Fruit fly (Drosophila melanogaster) whole organism, pupa: ENCODE measurements around the gene Ist1.

Source experiments
- CG10348 ChIP-seq: fragments of 200-800 bp; sonication (Bioruptor generic); IDR thresholded peaks from 2 replicates; pipeline ENCODE4 v1.3.6; 2022; ENCODE audit warnings: missing biosample characterization, missing genetic modification characterization
- CG12605 ChIP-seq: fragments of 200-800 bp; sonication (Bioruptor generic); IDR thresholded peaks from 2 replicates; pipeline ENCODE4 v1.3.6; 2022; ENCODE audit warnings: missing biosample characterization, missing genetic modification characterization
- CG13204 ChIP-seq: fragments of 200-800 bp; sonication (Bioruptor generic); optimal IDR thresholded peaks from 2 replicates; lab custom pipeline; 2018; ENCODE audit warnings: missing biosample characterization, mild to moderate bottlenecking, missing genetic modification characterization, moderate library complexity
- CG14655 ChIP-seq: fragments of 200-800 bp; sonication (Bioruptor generic); optimal IDR thresholded peaks from 3 replicates; lab custom pipeline; 2017; ENCODE audit warnings: mild to moderate bottlenecking, missing biosample characterization, missing genetic modification reagents, missing genetic modification characterization
- CG15710 ChIP-seq: fragments of 200-800 bp; sonication (Bioruptor generic); optimal IDR thresholded peaks from 2 replicates; lab custom pipeline; 2018; ENCODE audit warnings: missing biosample characterization, mild to moderate bottlenecking, missing genetic modification characterization, moderate library complexity
- CG17806 ChIP-seq: fragments of 200-800 bp; sonication (Bioruptor generic); optimal IDR thresholded peaks from 2 replicates; lab custom pipeline; 2018; ENCODE audit warnings: missing biosample characterization, mild to moderate bottlenecking, missing genetic modification characterization, moderate library complexity
- CG32121 ChIP-seq: fragments of 200-800 bp; sonication (Bioruptor generic); IDR thresholded peaks from 2 replicates; pipeline ENCODE4 v1.3.6; 2022; ENCODE audit warnings: missing biosample characterization, missing genetic modification characterization
- CG34367 ChIP-seq: fragments of 200-800 bp; sonication (Bioruptor generic); optimal IDR thresholded peaks from 2 replicates; lab custom pipeline; 2018; ENCODE audit warnings: missing biosample characterization, mild to moderate bottlenecking, missing genetic modification characterization
- CG4496 ChIP-seq: fragments of 200-800 bp; sonication (Bioruptor generic); IDR thresholded peaks from 3 replicates; pipeline ENCODE4 v1.3.6; 2022; ENCODE audit warnings: missing biosample characterization, missing genetic modification characterization
- CG8159 ChIP-seq: fragments of 200-800 bp; sonication (Bioruptor generic); optimal IDR thresholded peaks from 3 replicates; lab custom pipeline; 2018; ENCODE audit warnings: missing biosample characterization, mild to moderate bottlenecking, missing genetic modification characterization, moderate library complexity
- CG8301 ChIP-seq: fragments of 200-800 bp; sonication (Bioruptor generic); optimal IDR thresholded peaks from 2 replicates; lab custom pipeline; 2018; ENCODE audit warnings: missing biosample characterization, mild to moderate bottlenecking, missing genetic modification characterization
- CG9948 ChIP-seq: fragments of 200-800 bp; sonication (Bioruptor generic); optimal IDR thresholded peaks from 2 replicates; lab custom pipeline; 2018; ENCODE audit warnings: missing biosample characterization, mild to moderate bottlenecking, missing genetic modification characterization, moderate library complexity
- D1 ChIP-seq: fragments of 200-800 bp; sonication (Bioruptor generic); optimal IDR thresholded peaks from 2 replicates; lab custom pipeline; 2018; ENCODE audit warnings: missing biosample characterization, mild to moderate bottlenecking, missing genetic modification characterization, moderate library complexity
- EcR ChIP-seq: fragments of 200-800 bp; sonication (Bioruptor generic); optimal IDR thresholded peaks from 3 replicates; lab custom pipeline; 2019; ENCODE audit warnings: missing biosample characterization, missing genetic modification characterization, mild to moderate bottlenecking, moderate library complexity, missing genetic modification reagents
- Ets98B ChIP-seq: fragments of 200-800 bp; sonication (Bioruptor generic); IDR thresholded peaks from 2 replicates; pipeline ENCODE4 v1.3.6; 2022; ENCODE audit warnings: missing biosample characterization, missing genetic modification characterization
- Pif1A ChIP-seq: fragments of 200-800 bp; sonication (Bioruptor generic); optimal IDR thresholded peaks from 3 replicates; lab custom pipeline; 2016; ENCODE audit warnings: missing biosample characterization, missing genetic modification characterization
- Pif1B ChIP-seq: fragments of 200-800 bp; sonication (Bioruptor generic); optimal IDR thresholded peaks from 3 replicates; lab custom pipeline; 2016; ENCODE audit warnings: missing biosample characterization, missing genetic modification characterization
- Snoo ChIP-seq: fragments of 200-800 bp; sonication (Bioruptor generic); optimal IDR thresholded peaks from 3 replicates; lab custom pipeline; 2017; ENCODE audit warnings: missing biosample characterization, mild to moderate bottlenecking, missing genetic modification characterization, inconsistent platforms
- fd96Ca ChIP-seq: fragments of 200-800 bp; sonication (Bioruptor generic); IDR thresholded peaks from 3 replicates; pipeline ENCODE4 v1.3.6; 2022; ENCODE audit warnings: missing biosample characterization, missing genetic modification characterization
- gl ChIP-seq: fragments of 200-800 bp; sonication (Bioruptor generic); optimal IDR thresholded peaks from 2 replicates; lab custom pipeline; 2018; ENCODE audit warnings: missing biosample characterization, mild to moderate bottlenecking, missing genetic modification characterization
- rn ChIP-seq: fragments of 200-800 bp; sonication (Bioruptor generic); IDR thresholded peaks from 2 replicates; pipeline ENCODE4 v1.3.6; 2022; ENCODE audit warnings: missing biosample characterization, missing genetic modification characterization

Ist1 gene

DNA sequence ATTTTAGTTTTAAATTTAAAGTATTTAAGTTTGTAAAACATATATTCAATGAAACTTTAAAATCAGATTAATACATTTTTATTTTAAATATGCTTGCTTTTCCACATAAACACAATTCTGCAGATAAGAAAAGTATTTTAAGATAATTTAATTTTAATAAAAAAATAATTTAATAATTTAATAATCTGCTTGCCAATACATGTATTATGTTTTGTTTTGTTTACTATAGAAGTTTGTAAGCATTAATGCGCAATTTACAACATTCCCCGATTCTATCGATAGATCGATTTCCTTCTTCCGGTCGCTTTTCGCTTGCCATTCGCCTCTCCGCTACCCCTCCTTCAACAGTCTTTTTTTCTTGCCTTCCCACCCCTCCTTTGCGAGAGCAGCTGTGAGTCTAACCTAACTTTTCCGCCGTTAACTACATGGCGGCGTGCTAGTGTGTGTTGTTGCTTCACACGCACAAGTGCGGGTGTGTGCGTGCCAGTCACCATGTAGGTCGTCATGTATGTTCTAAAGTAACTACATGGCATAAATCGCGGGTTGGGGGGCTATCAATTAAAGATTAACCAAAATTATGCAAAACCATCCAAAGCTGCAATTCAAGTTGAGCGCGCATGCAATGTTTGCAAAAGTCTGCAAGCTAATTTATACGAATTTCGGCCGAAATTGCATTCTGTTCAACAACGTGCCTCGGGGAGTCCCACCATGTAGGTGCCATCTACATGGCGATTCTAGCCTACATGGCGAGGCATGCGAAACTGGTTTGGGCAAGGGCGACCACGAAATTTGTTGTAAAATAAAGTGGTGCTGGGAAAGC lies 12.7 kb downstream of the Ist1 start:
- peak; percentile 8 for TF ChIP-seq CG34367 (tag; lab: Kevin White, UChicago)
- no peak for TF ChIP-seq CG14655 (GFP tag; lab: Kevin White, UChicago)
- no peak for TF ChIP-seq Pif1A
- TF ChIP-seq CG15710: no peak
- TF ChIP-seq CG8301 (tag; lab: Kevin White, UChicago): no peak
- 0 out of 3 replicates have a peak, but pooled peaks have one; percentile 28 for TF ChIP-seq CG4496
- TF ChIP-seq CG32121: no peak
- peak; percentile 31; the same call in 1 of the 3 replicates for TF ChIP-seq fd96Ca
- TF ChIP-seq CG13204: no peak
- TF ChIP-seq D1 (tag; lab: Kevin White, UChicago): no peak
- TF ChIP-seq gl: no peak
- TF ChIP-seq Ets98B (GFP tag; lab: Robert Waterston, UW): peak; percentile 27
- no peak for TF ChIP-seq CG17806
- TF ChIP-seq CG8159 (tag; lab: Kevin White, UChicago): no peak
- no peak for TF ChIP-seq CG12605
- no peak for TF ChIP-seq rn (GFP tag; lab: Robert Waterston, UW)
- TF ChIP-seq CG10348 (GFP tag; lab: Robert Waterston, UW): no peak
- peak; percentile 3 for TF ChIP-seq EcR (GFP tag; lab: Kevin White, UChicago)
- TF ChIP-seq Pif1B (GFP tag; lab: Kevin White, UChicago): no peak
- no peak for TF ChIP-seq Snoo (tag; lab: Kevin White, UChicago)
- TF ChIP-seq, all 21 proteins: peak for 5

DNA sequence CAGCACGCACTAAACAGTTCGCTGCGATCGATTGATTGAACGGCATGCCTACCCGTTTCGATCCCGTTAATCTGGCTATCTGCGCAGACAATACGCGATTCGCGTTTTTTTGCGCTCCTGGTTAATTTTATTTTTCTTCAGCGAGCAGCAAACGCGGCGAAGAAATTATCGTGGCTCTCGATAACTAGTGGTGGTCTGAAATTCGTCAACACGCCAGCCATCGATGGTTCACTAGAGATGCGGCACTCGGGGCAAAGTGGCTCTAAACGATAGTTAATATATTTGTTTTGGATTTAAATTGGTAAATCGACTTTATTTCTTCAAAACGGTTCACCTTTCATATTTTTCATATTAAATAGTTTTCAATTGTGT lies 13.3 kb downstream of the Ist1 start, which contains the start of gene dikar:
Gene dikar (minus strand): TSS at position 191 of the 372 bp plus-strand sequence.
- TF ChIP-seq CG13204 (no peak), rn (GFP tag; lab: Robert Waterston, UW) (no peak), CG32121 (no peak), fd96Ca (peak; percentile 58; the same call in 1 of the 3 replicates), CG34367 (tag; lab: Kevin White, UChicago) (no peak), CG8159 (tag; lab: Kevin White, UChicago) (peak; percentile 8), CG10348 (GFP tag; lab: Robert Waterston, UW) (no peak), CG4496 (peak; percentile 51; the same call in 2 of the 3 replicates), CG15710 (peak; percentile 23), D1 (tag; lab: Kevin White, UChicago) (no peak), gl (no peak), Snoo (tag; lab: Kevin White, UChicago) (no peak), Pif1B (GFP tag; lab: Kevin White, UChicago) (no peak), EcR (GFP tag; lab: Kevin White, UChicago) (no peak), CG12605 (no peak), Pif1A (no peak), CG14655 (GFP tag; lab: Kevin White, UChicago) (no peak), CG8301 (tag; lab: Kevin White, UChicago) (no peak), CG9948 (tag; lab: Kevin White, UChicago) (peak; percentile 14), Ets98B (GFP tag; lab: Robert Waterston, UW) (no peak; the same call in 1 of the 2 replicates), CG17806 (no peak)

DNA sequence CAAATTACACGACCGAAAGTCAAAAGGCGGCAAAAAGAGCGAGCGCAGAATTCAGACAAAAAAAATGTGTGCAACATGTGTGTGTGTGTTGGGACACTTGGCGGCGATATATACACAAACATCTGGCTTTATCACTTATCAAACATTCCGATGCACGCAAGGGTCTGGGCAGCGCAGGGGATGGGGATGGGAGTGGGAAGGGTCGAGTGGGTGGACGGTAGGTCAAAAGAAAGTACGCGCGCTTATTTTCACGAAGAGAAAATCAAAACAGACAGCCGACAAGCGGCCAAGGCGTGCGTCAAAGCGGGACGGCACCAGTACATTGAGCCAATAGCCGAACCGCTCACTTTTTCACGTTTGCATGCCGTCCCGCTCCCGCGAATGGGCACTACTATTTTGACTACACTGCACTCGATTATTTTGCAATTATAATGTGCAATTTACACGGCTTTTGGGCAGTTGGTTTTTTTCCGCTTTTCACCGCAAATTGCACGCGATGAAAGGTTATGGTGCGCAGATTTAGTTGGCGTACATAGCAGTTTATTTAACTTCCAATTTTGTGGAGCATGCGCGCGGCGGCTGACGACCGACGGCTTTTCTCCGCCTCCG lies 14.1 kb downstream of the Ist1 start:
- TF ChIP-seq CG32121 (0 out of 2 replicates have a peak, but pooled peaks have one; percentile 28), fd96Ca (peak; percentile 41; the same call in 1 of the 3 replicates), Ets98B (GFP tag; lab: Robert Waterston, UW) (peak; percentile 44; the same call in 1 of the 2 replicates), Snoo (tag; lab: Kevin White, UChicago) (no peak), CG4496 (peak; percentile 55; the same call in 1 of the 3 replicates), Pif1B (GFP tag; lab: Kevin White, UChicago) (no peak)

DNA sequence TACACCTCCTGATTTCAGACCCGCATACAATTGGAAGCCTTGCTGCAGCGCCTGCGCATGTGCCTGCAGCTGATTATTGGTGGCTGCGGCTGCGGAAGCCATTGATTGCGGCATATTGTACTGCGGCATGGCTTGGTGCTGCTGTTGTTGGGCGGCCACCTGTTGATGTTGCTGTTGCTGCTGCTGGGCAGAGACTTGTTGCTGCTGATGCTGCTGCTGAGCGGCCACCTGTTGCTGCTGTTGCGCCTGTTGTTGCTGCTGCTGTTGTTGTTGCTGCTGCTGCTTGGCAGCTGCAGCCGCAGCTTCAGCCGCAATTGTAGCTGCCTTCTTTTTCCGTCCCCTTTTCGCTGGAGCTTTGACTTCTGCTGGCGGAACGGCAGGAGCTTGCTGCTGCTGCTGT lies 25.2 kb downstream of the Ist1 start:
- TF ChIP-seq CG12605: peak; percentile 69
- TF ChIP-seq CG13204: no peak
- no peak for TF ChIP-seq Snoo (tag; lab: Kevin White, UChicago)

DNA sequence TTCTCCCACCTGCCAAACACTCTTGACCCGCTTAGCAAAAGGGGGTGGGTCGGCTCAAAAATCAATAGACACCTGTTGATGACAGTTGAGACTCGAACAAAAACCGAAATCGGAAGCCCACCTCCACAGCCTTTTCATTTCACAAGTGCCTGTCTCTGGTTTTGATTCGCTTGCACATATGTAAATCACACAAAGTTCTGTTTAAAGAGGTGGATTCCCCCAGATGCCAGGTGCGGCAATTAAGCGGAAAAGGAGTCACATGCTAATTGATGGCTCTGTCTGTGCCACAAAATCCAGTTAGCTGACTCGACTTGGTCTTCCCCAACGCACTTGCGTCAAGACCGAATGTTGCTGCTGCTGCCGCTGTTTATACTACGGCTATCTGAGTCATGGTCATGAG lies 31.8 kb downstream of the Ist1 start:
- TF ChIP-seq Snoo (tag; lab: Kevin White, UChicago) (no peak), rn (GFP tag; lab: Robert Waterston, UW) (no peak), CG8159 (tag; lab: Kevin White, UChicago) (no peak), CG4496 (no peak), CG9948 (tag; lab: Kevin White, UChicago) (no peak), gl (no peak)

- TF ChIP-seq EcR (GFP tag; lab: Kevin White, UChicago) (no peak), Pif1B (GFP tag; lab: Kevin White, UChicago) (no peak), CG10348 (GFP tag; lab: Robert Waterston, UW) (no peak), CG8159 (tag; lab: Kevin White, UChicago) (no peak), CG17806 (no peak), Pif1A (no peak)
These were observed 33.0 kb downstream of the Ist1 start for dm6 chr3L:6723338-6723737.
